Fruit fly (Drosophila melanogaster): ENCODE measurements around the gene CG16904.

- TF ChIP-seq h (optimal IDR thresholded peaks at IDR 0.05) (no peak), insv (optimal IDR thresholded peaks at IDR 0.05) (no peak)
Observed at dm6 chr3R:9779764-9780163, 37.0 kb downstream of the CG16904 start, which contains the start of gene CG12947.
